Worm (Caenorhabditis elegans) whole organism, early embryonic: Measurements from ENCODE around the gene C29F7.2.

ENCODE experiments used
- B0310.2 ChIP-seq: sonication (generic microtip); optimal IDR thresholded peaks from 2 replicates; lab custom pipeline; 2016; ENCODE audit warnings: mild to moderate bottlenecking, missing genetic modification characterization, missing compliant biosample characterization
- F13C5.2 ChIP-seq: sonication (generic microtip); optimal IDR thresholded peaks from 2 replicates; lab custom pipeline; 2017; ENCODE audit warnings: mild to moderate bottlenecking, missing genetic modification characterization, inconsistent platforms, missing compliant biosample characterization
- aly-1 ChIP-seq: sonication (generic microtip); optimal IDR thresholded peaks from 2 replicates; lab custom pipeline; 2016; ENCODE audit warnings: missing genetic modification characterization, missing compliant biosample characterization
- ama-1 ChIP-seq: fragments of 150-350 bp; optimal IDR thresholded peaks from 2 replicates; lab custom pipeline; 2014
- ceh-13 ChIP-seq: fragments of 200-800 bp; sonication (Bioruptor generic); optimal IDR thresholded peaks from 2 replicates; lab custom pipeline; 2018; ENCODE audit warnings: mild to moderate bottlenecking, missing genetic modification characterization, missing compliant biosample characterization
- ceh-36 ChIP-seq: sonication (generic microtip); optimal IDR thresholded peaks from 2 replicates; lab custom pipeline; 2016; ENCODE audit warnings: missing genetic modification characterization, inconsistent platforms, missing compliant biosample characterization
- ets-7 ChIP-seq: sonication (generic microtip); optimal IDR thresholded peaks from 2 replicates; lab custom pipeline; 2016; ENCODE audit warnings: missing genotype, missing genetic modification characterization, missing compliant biosample characterization
- flt-1 ChIP-seq: fragments of 200-800 bp; sonication (Bioruptor generic); IDR thresholded peaks from 2 replicates; pipeline ENCODE4 v1.3.6; 2022; ENCODE audit warnings: missing genetic modification characterization, missing compliant biosample characterization
- hmbx-1 ChIP-seq: sonication (generic microtip); optimal IDR thresholded peaks from 2 replicates; lab custom pipeline; 2016; ENCODE audit warnings: mild to moderate bottlenecking, missing genetic modification characterization, missing compliant biosample characterization
- hmg-4 ChIP-seq: fragments of 200-800 bp; sonication (Bioruptor generic); optimal IDR thresholded peaks from 2 replicates; lab custom pipeline; 2018; ENCODE audit warnings: mild to moderate bottlenecking, missing genetic modification characterization, missing compliant biosample characterization
- hnd-1 ChIP-seq: sonication (generic microtip); optimal IDR thresholded peaks from 2 replicates; lab custom pipeline; 2016; ENCODE audit warnings: missing genetic modification characterization, missing compliant biosample characterization
- pes-1 ChIP-seq: fragments of 200-800 bp; sonication (Bioruptor generic); IDR thresholded peaks from 2 replicates; pipeline ENCODE4 v1.3.6; 2022; ENCODE audit warnings: missing genetic modification reagents, missing genetic modification characterization, missing compliant biosample characterization
- scrt-1 ChIP-seq: fragments of 200-800 bp; sonication (Bioruptor generic); IDR thresholded peaks from 2 replicates; pipeline ENCODE4 v1.3.6; 2022; ENCODE audit warnings: missing genetic modification characterization, missing compliant biosample characterization
- sea-1 ChIP-seq: fragments of 200-800 bp; sonication (Bioruptor generic); conservative IDR thresholded peaks from 2 replicates; pipeline ENCODE4 v1.3.6; 2022; ENCODE audit warnings: missing genetic modification characterization, missing compliant biosample characterization
- tbx-11 ChIP-seq: fragments of 200-800 bp; sonication (Bioruptor generic); IDR thresholded peaks from 2 replicates; pipeline ENCODE4 v1.3.6; 2022; ENCODE audit warnings: missing genetic modification characterization, missing compliant biosample characterization
- tbx-37 ChIP-seq: fragments of 200-800 bp; sonication (Bioruptor generic); conservative IDR thresholded peaks from 2 replicates; pipeline ENCODE4 v1.3.6; 2022; ENCODE audit warnings: missing genetic modification reagents, missing genetic modification characterization, missing compliant biosample characterization
- tra-4 ChIP-seq: sonication (generic microtip); optimal IDR thresholded peaks from 2 replicates; lab custom pipeline; 2017; ENCODE audit warnings: missing genetic modification characterization, missing compliant biosample characterization

The C29F7.2 gene

DNA sequence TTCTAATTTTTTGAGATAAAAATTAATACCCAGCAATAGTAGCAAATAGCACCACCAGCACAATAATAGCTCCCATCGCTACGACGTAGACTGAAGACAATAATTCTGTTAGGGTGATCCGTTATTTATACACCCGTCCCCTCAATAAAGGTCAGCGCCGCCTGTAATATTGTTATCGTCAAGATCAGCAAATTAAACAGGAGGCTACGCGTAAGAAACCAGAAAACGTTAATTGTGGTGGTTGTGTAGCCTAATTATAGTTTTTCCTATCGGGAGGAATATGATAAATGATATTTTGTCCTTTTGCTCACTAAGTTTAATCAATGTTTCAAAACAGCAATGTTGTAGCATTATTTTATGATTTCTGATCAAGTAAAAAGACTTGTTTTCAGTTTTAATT lies 6.3 kb upstream of the C29F7.2 start, which contains the start of the genes cyp-13B1 and C29F7.1:
Gene cyp-13B1 (minus strand): TSS at position 101 of the 400 bp plus-strand sequence.
Gene C29F7.1 (plus strand): TSS at position 394 of the 400 bp plus-strand sequence.
- TF ChIP-seq hnd-1 (tag; lab: Kevin White, UChicago) (no peak), ets-7 (tag; lab: Kevin White, UChicago) (no peak), aly-1 (tag; lab: Kevin White, UChicago) (no peak), F13C5.2 (tag; lab: Kevin White, UChicago) (no peak), tbx-37 (GFP tag; lab: Robert Waterston, UW) (no peak), flt-1 (GFP tag; lab: Robert Waterston, UW) (no peak), ceh-36 (tag; lab: Kevin White, UChicago) (no peak), hmg-4 (no peak), sea-1 (no peak)

DNA sequence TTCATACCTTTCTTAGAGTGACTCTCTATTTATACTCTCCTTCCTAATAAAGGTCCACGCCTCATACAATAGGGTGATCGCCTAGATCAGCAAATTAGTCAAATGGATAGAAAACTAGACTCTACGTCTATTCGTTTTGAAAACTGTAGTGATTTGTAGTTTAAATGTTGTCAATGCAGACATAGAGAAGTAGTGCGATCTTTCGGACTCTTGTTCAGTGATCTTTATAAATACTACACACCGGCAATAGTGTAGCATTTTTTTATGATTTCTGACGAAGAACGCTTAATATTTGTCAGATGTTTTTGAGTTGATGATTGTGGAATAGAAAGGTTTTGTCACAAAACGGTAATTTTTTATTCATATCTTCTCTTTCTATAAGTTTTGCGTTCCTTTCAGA lies 4.6 kb upstream of the C29F7.2 start:
- TF ChIP-seq B0310.2 (tag; lab: Kevin White, UChicago) = no peak
- no peak for TF ChIP-seq F13C5.2 (tag; lab: Kevin White, UChicago)
- no peak for TF ChIP-seq ceh-36 (tag; lab: Kevin White, UChicago)
- no peak for TF ChIP-seq aly-1 (tag; lab: Kevin White, UChicago)
- TF ChIP-seq ama-1 = no peak
- no peak for TF ChIP-seq hnd-1 (tag; lab: Kevin White, UChicago)
- no peak for TF ChIP-seq tra-4 (tag; lab: Kevin White, UChicago)
- no peak for TF ChIP-seq ets-7 (tag; lab: Kevin White, UChicago)
- TF ChIP-seq tbx-37 (GFP tag; lab: Robert Waterston, UW) = no peak
- no peak for TF ChIP-seq tbx-11 (GFP tag; lab: Robert Waterston, UW)
- TF ChIP-seq ceh-13 = no peak
- TF ChIP-seq scrt-1 = no peak
- TF ChIP-seq sea-1 = no peak
- no peak for TF ChIP-seq hmbx-1
- no peak for TF ChIP-seq hmg-4
- TF ChIP-seq flt-1 (GFP tag; lab: Robert Waterston, UW) = no peak
- TF ChIP-seq pes-1 = no peak

DNA sequence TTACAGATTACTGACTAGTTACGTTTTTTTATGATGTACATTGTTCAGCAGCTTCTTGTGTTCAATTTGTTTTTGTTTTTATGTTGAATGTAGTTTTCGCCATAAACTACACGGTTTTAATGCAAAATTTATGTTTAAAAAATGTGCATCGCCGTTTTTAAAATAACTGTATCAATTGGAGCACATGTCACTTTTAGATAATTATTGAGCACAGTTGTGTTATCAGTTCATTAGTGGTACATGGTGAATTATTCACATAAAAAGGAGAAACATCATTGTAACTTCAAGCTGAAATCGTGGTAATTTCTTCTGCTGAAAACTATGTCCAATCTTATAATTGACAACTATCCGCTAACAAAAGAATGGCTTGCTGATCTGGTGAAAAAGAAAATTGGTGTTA lies 3.6 kb upstream of the C29F7.2 start:
- TF ChIP-seq tbx-37 (GFP tag; lab: Robert Waterston, UW) = no peak
- TF ChIP-seq hmbx-1 = no peak
- no peak for TF ChIP-seq ama-1
- TF ChIP-seq F13C5.2 (tag; lab: Kevin White, UChicago) = no peak
- no peak for TF ChIP-seq ceh-13
- TF ChIP-seq hnd-1 (tag; lab: Kevin White, UChicago) = no peak
- no peak for TF ChIP-seq sea-1
- no peak for TF ChIP-seq ceh-36 (tag; lab: Kevin White, UChicago)
- TF ChIP-seq scrt-1 = no peak
- no peak for TF ChIP-seq pes-1
- TF ChIP-seq tra-4 (tag; lab: Kevin White, UChicago) = no peak
- TF ChIP-seq flt-1 (GFP tag; lab: Robert Waterston, UW) = no peak

DNA sequence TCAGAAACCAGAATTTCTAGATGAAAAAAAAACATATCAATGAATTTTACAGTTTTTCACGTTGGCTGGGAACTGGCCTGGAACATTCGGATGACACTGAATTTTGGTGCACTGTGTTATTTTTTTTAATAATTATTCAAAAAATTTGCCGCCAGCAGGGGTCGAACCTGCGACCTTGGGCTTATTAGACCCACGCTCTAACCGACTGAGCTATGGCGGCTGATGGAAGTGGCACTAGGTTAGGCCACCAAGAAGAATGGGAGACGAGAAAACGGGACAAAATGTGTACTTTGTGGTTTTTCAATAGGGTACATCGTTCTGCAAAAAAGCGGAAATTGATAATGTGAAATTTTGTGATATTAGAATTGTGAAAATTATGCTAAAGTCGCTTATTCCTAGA lies 904 bp upstream of the C29F7.2 start:
- peak; percentile 76 for TF ChIP-seq flt-1 (GFP tag; lab: Robert Waterston, UW)
- TF ChIP-seq scrt-1 = peak; percentile 81
- peak; percentile 18 for TF ChIP-seq B0310.2 (tag; lab: Kevin White, UChicago)
- TF ChIP-seq hnd-1 (tag; lab: Kevin White, UChicago) = peak; percentile 42
- peak; percentile 56 for TF ChIP-seq ceh-36 (tag; lab: Kevin White, UChicago)
- peak; percentile 68 for TF ChIP-seq F13C5.2 (tag; lab: Kevin White, UChicago)
- TF ChIP-seq ceh-13 = peak; percentile 51
- TF ChIP-seq ets-7 (tag; lab: Kevin White, UChicago) = no peak
- TF ChIP-seq ama-1 = no peak
- TF ChIP-seq tra-4 (tag; lab: Kevin White, UChicago) = peak; percentile 55
- TF ChIP-seq pes-1 = peak; percentile 85
- TF ChIP-seq aly-1 (tag; lab: Kevin White, UChicago) = no peak
- TF ChIP-seq hmg-4 = no peak
- TF ChIP-seq hmbx-1 = peak; percentile 11
- TF ChIP-seq sea-1 = peak; percentile 73; the same call in 1 of the 2 replicates
- peak; percentile 74; the same call in 1 of the 2 replicates for TF ChIP-seq tbx-11 (GFP tag; lab: Robert Waterston, UW)
- peak; percentile 53; the same call in 1 of the 2 replicates for TF ChIP-seq tbx-37 (GFP tag; lab: Robert Waterston, UW)

DNA sequence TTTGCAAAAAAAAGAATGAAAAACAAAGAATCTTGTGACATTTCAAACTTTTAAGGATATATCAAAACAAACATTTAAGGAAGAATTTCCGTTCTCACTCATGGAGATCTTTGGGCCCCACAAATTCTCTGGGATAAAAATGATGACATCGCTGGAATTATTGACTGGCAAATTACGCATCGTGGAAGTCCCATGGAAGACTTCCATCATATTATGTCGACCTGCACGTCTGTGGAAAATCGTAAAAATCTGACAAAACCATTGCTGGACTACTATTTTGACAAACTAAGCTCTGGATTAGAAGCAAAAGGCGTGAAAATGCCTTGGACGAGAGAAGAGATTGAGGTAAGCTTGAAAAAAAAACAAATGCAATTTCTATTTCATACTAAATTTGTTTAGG lies 1.6 kb downstream of the C29F7.2 start:
- TF ChIP-seq ama-1 = no peak

DNA sequence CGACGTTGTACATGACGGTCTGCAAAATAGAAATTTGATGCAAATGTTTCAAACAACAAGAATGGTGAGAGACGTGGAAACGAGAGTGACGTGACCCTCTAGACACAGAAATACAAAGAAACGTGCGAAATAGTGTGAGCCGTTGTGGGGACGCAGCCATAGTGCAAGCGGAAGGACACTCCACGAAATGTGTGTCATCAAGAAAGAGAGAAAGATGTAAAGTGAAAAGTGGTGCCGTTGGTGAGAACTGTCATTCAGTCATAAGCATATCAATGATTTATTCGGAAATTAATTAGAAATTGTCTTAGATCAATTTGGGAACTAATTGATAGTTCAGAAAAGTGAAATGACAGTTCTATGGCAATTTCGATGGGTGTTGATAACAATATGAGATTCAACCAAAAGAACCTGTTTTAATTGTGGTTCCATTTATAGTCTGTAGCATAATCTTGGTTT lies 4.0 kb downstream of the C29F7.2 start, which contains the start of gene C29F7.3:
Gene C29F7.3 (minus strand): TSS at position 51 of the 456 bp plus-strand sequence.
- TF ChIP-seq F13C5.2 (tag; lab: Kevin White, UChicago) (no peak), aly-1 (tag; lab: Kevin White, UChicago) (peak; percentile 6)

DNA sequence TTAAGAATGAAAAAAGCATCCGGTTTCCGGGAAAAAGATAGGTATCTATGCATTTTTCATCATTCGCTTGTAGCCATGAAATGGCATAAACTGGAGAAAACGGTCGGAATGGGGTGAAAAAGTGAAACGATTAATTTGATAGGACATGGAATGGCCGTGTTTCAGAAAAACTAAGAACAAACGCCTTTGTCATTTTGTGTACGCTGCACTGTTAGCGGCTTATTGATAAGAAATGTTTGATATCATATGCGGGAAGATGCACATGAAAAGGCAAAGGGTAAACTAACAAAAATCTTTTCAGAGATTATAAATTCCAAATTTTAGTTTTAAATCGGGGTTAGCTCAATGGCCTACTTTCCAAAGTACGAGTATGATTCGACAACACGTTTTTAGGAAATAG lies 5.2 kb downstream of the C29F7.2 start:
- TF ChIP-seq aly-1 (tag; lab: Kevin White, UChicago) (no peak), ceh-13 (no peak), ets-7 (tag; lab: Kevin White, UChicago) (no peak), tbx-37 (GFP tag; lab: Robert Waterston, UW) (no peak), tra-4 (tag; lab: Kevin White, UChicago) (no peak), hmg-4 (no peak), flt-1 (GFP tag; lab: Robert Waterston, UW) (no peak), tbx-11 (GFP tag; lab: Robert Waterston, UW) (no peak), pes-1 (no peak), B0310.2 (tag; lab: Kevin White, UChicago) (no peak), hmbx-1 (no peak), F13C5.2 (tag; lab: Kevin White, UChicago) (no peak), hnd-1 (tag; lab: Kevin White, UChicago) (no peak), ama-1 (no peak), scrt-1 (no peak), ceh-36 (tag; lab: Kevin White, UChicago) (no peak)

DNA sequence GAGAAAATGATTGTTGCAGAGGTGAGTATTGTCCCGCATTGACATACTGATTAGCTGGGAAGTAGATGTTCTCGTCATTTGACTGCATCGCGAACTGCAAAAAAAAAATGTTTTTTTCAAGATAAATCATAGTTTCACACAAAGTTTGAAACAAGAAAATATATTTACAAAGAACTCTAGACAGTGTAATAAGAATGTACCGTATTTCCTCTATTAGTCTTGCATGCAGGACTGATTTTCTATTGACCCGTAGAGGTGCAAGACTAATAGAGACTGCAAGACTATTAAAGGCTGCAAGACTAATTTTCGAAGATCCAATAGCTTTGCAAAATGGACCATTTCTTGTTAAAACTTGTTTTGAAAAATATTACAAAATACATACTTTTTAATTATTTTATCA lies 7.5 kb downstream of the C29F7.2 start, which contains the start of gene fkh-3:
Gene fkh-3 (minus strand): TSS at position 101 of the 400 bp plus-strand sequence.
- TF ChIP-seq tbx-37 (GFP tag; lab: Robert Waterston, UW) (no peak), ceh-13 (no peak), tbx-11 (GFP tag; lab: Robert Waterston, UW) (no peak), flt-1 (GFP tag; lab: Robert Waterston, UW) (no peak), hmg-4 (no peak), ama-1 (no peak), hnd-1 (tag; lab: Kevin White, UChicago) (no peak), scrt-1 (no peak), aly-1 (tag; lab: Kevin White, UChicago) (no peak), pes-1 (no peak)
